Worm (Caenorhabditis elegans): Measurements from ENCODE around the gene acs-2.

acs-2 gene

ce11 chrV:15567344-15567804 lies at the start of gene acs-2:
Gene acs-2 (plus strand): TSS chrV:15567394.
- no peak for TF ChIP-seq lsy-12 (tag; optimal IDR thresholded peaks at IDR 0.05)
- peak; percentile 96 for TF ChIP-seq ama-1 (optimal IDR thresholded peaks at IDR 0.05)

- TF ChIP-seq lin-39 (tag; optimal IDR thresholded peaks at IDR 0.05) (no peak), hmg-11 (tag; optimal IDR thresholded peaks at IDR 0.05) (no peak), fos-1 (tag; optimal IDR thresholded peaks at IDR 0.05) (no peak), zag-1 (tag; optimal IDR thresholded peaks at IDR 0.05) (no peak), mdl-1 (tag; optimal IDR thresholded peaks at IDR 0.05) (no peak), nhr-23 (tag; optimal IDR thresholded peaks at IDR 0.05) (no peak), pqm-1 (tag; optimal IDR thresholded peaks at IDR 0.05) (no peak), ztf-4 (tag; optimal IDR thresholded peaks at IDR 0.05) (no peak), unc-39 (tag; optimal IDR thresholded peaks at IDR 0.05) (no peak), ceh-28 (tag; optimal IDR thresholded peaks at IDR 0.05) (no peak), egl-27 (tag; optimal IDR thresholded peaks at IDR 0.05) (no peak), ceh-16 (tag; optimal IDR thresholded peaks at IDR 0.05) (no peak)
Measured at ce11 chrV:15517413-15517812, 49.8 kb upstream of the acs-2 start, which contains the start of gene F21A3.3. Gene F21A3.3 (plus strand): TSS chrV:15517713.

ce11 chrV:15519845-15520244 lies 47.3 kb upstream of the acs-2 start:
- TF ChIP-seq ztf-11 (tag; optimal IDR thresholded peaks at IDR 0.05): no peak
- no peak for TF ChIP-seq ceh-28 (tag; optimal IDR thresholded peaks at IDR 0.05)
- no peak for TF ChIP-seq elt-2 (tag; optimal IDR thresholded peaks at IDR 0.05)
- TF ChIP-seq zag-1 (tag; optimal IDR thresholded peaks at IDR 0.05): no peak
- TF ChIP-seq R02D3.7 (tag; optimal IDR thresholded peaks at IDR 0.05): no peak
- no peak for TF ChIP-seq ZK546.5 (tag; optimal IDR thresholded peaks at IDR 0.05)

ce11 chrV:15520398-15520797 lies 46.8 kb upstream of the acs-2 start:
- TF ChIP-seq unc-39 (tag; optimal IDR thresholded peaks at IDR 0.05): no peak
- TF ChIP-seq lin-15B (tag; optimal IDR thresholded peaks at IDR 0.05): no peak
- no peak for TF ChIP-seq ceh-82 (tag; optimal IDR thresholded peaks at IDR 0.05)
- no peak for TF ChIP-seq nhr-76 (tag; optimal IDR thresholded peaks at IDR 0.05)
- TF ChIP-seq nhr-12 (tag; optimal IDR thresholded peaks at IDR 0.05): no peak
- peak; percentile 11 for TF ChIP-seq lin-39 (tag; optimal IDR thresholded peaks at IDR 0.05)

- TF ChIP-seq nhr-28 (tag; optimal IDR thresholded peaks at IDR 0.05) (no peak), fkh-2 (tag; optimal IDR thresholded peaks at IDR 0.05) (no peak), aly-2 (tag; optimal IDR thresholded peaks at IDR 0.05) (no peak), fos-1 (tag; optimal IDR thresholded peaks at IDR 0.05) (no peak)
Measured at ce11 chrV:15521920-15522319, 45.3 kb upstream of the acs-2 start, which contains the start of gene lgc-31. Gene lgc-31 (minus strand): TSS chrV:15522020.

ce11 chrV:15529069-15529468 lies 38.1 kb upstream of the acs-2 start, which contains the start of gene srh-276:
Gene srh-276 (plus strand): TSS chrV:15529369.
- no peak for TF ChIP-seq tbx-2 (tag; optimal IDR thresholded peaks at IDR 0.05)
- TF ChIP-seq nhr-76 (tag; optimal IDR thresholded peaks at IDR 0.05): no peak
- no peak for TF ChIP-seq mdl-1 (tag; optimal IDR thresholded peaks at IDR 0.05)
- no peak for TF ChIP-seq ceh-9 (tag; optimal IDR thresholded peaks at IDR 0.05)
- TF ChIP-seq unc-39 (tag; optimal IDR thresholded peaks at IDR 0.05): no peak
- TF ChIP-seq snpc-4 (tag; optimal IDR thresholded peaks at IDR 0.05): no peak
- TF ChIP-seq pha-4 (tag; optimal IDR thresholded peaks at IDR 0.05): no peak
- TF ChIP-seq nhr-43 (tag; optimal IDR thresholded peaks at IDR 0.05; ENCODE audit: poor library complexity, severe bottlenecking): no peak
- no peak for TF ChIP-seq nhr-25 (tag; optimal IDR thresholded peaks at IDR 0.05)
- TF ChIP-seq fos-1 (tag; optimal IDR thresholded peaks at IDR 0.05): no peak

ce11 chrV:15533096-15533495 lies 34.1 kb upstream of the acs-2 start, which contains the start of gene F21A3.11:
Gene F21A3.11 (minus strand): TSS chrV:15533212.
- TF ChIP-seq lin-15B (tag; optimal IDR thresholded peaks at IDR 0.05) (no peak), lin-39 (tag; optimal IDR thresholded peaks at IDR 0.05) (no peak), nhr-67 (tag; optimal IDR thresholded peaks at IDR 0.05) (no peak), ama-1 (optimal IDR thresholded peaks at IDR 0.05) (no peak), elt-2 (tag; optimal IDR thresholded peaks at IDR 0.05) (peak; percentile 73), pqm-1 (tag; optimal IDR thresholded peaks at IDR 0.05) (peak; percentile 31), pha-4 (tag; optimal IDR thresholded peaks at IDR 0.05) (peak; percentile 54)
